Fruit fly (Drosophila melanogaster): ENCODE data around the gene Vha26.

Vha26 gene

dm6 chr3R:5601044-5601523, 9.5 kb downstream of the Vha26 start, which contains the start of the genes kra and SecS (continued):
- peak; percentile 66 for TF ChIP-seq maf-S (GFP tag; optimal IDR thresholded peaks at IDR 0.05)
- peak; percentile 86 for TF ChIP-seq CG14710 (tag; optimal IDR thresholded peaks at IDR 0.05)
- no peak for TF ChIP-seq en (GFP tag; optimal IDR thresholded peaks at IDR 0.05)
- no peak for TF ChIP-seq hb (GFP tag; IDR thresholded peaks at IDR 0.05; ENCODE audit: partially characterized antibody)
- TF ChIP-seq CG4707 (GFP tag; optimal IDR thresholded peaks at IDR 0.05) = no peak
- TF ChIP-seq Dad (GFP tag; optimal IDR thresholded peaks at IDR 0.05) = peak; percentile 53
- no peak for TF ChIP-seq Gsc (GFP tag; IDR thresholded peaks at IDR 0.05)
- TF ChIP-seq btn (GFP tag; optimal IDR thresholded peaks at IDR 0.05) = no peak
- TF ChIP-seq stwl (tag; optimal IDR thresholded peaks at IDR 0.05) = peak; percentile 86
- peak; percentile 30 for TF ChIP-seq D19A (tag; optimal IDR thresholded peaks at IDR 0.05)
- TF ChIP-seq HmgD (GFP tag; optimal IDR thresholded peaks at IDR 0.05) = no peak
- no peak for TF ChIP-seq CG7839 (tag; optimal IDR thresholded peaks at IDR 0.05)
- no peak for TF ChIP-seq CG15073 (GFP tag; optimal IDR thresholded peaks at IDR 0.05)
- peak; percentile 21 for TF ChIP-seq CG8388 (GFP tag; optimal IDR thresholded peaks at IDR 0.05)
- peak; percentile 79 for TF ChIP-seq CoRest (tag; optimal IDR thresholded peaks at IDR 0.05)
- TF ChIP-seq CG11560 (tag; IDR thresholded peaks at IDR 0.05) = no peak
- TF ChIP-seq CG17361 (GFP tag; IDR thresholded peaks at IDR 0.05) = no peak
- TF ChIP-seq hth (optimal IDR thresholded peaks at IDR 0.05) = no peak
- TF ChIP-seq CG7987 (GFP tag; optimal IDR thresholded peaks at IDR 0.05) = peak; percentile 57
- peak; percentile 69 for TF ChIP-seq CG2712 (tag; optimal IDR thresholded peaks at IDR 0.05)
- TF ChIP-seq CG14965 (GFP tag; optimal IDR thresholded peaks at IDR 0.05; ENCODE audit: borderline replicate concordance) = no peak
- peak; percentile 45 for TF ChIP-seq ems (GFP tag; optimal IDR thresholded peaks at IDR 0.05)
- TF ChIP-seq zfh2 (GFP tag; optimal IDR thresholded peaks at IDR 0.05) = peak; percentile 46
- TF ChIP-seq Six4 (GFP tag; optimal IDR thresholded peaks at IDR 0.05) = peak; percentile 30
- TF ChIP-seq fru (optimal IDR thresholded peaks at IDR 0.05) = no peak
- TF ChIP-seq CG17802 (tag; optimal IDR thresholded peaks at IDR 0.05) = no peak
- TF ChIP-seq klu (GFP tag; IDR thresholded peaks at IDR 0.05) = no peak
- TF ChIP-seq HLH54F (GFP tag; optimal IDR thresholded peaks at IDR 0.05) = peak; percentile 53
- no peak for TF ChIP-seq chm (GFP tag; IDR thresholded peaks at IDR 0.05)
- TF ChIP-seq Dp (GFP tag; optimal IDR thresholded peaks at IDR 0.05) = peak; percentile 58
- TF ChIP-seq ara (GFP tag; IDR thresholded peaks at IDR 0.05) = no peak
- TF ChIP-seq H15 (GFP tag; IDR thresholded peaks at IDR 0.05) = no peak
- no peak for TF ChIP-seq Adf1 (GFP tag; IDR thresholded peaks at IDR 0.05)
- TF ChIP-seq vnd (GFP tag; IDR thresholded peaks at IDR 0.05; ENCODE audit: partially characterized antibody) = no peak
- TF ChIP-seq kah (GFP tag; optimal IDR thresholded peaks at IDR 0.05) = no peak
- TF ChIP-seq pfk (GFP tag; optimal IDR thresholded peaks at IDR 0.05) = no peak
- no peak for TF ChIP-seq CG11093 (GFP tag; IDR thresholded peaks at IDR 0.05)
- peak; percentile 93 for TF ChIP-seq pzg (GFP tag; optimal IDR thresholded peaks at IDR 0.05)
- no peak for TF ChIP-seq gce (GFP tag; IDR thresholded peaks at IDR 0.05)
- no peak for TF ChIP-seq Tbp (GFP tag; optimal IDR thresholded peaks at IDR 0.05)
- TF ChIP-seq CG8089 (GFP tag; optimal IDR thresholded peaks at IDR 0.05) = no peak
- peak; percentile 79 for TF ChIP-seq Xbp1 (GFP tag; optimal IDR thresholded peaks at IDR 0.05)
- no peak for TF ChIP-seq CG2889 (GFP tag; IDR thresholded peaks at IDR 0.05)
- no peak for TF ChIP-seq dimm (GFP tag; IDR thresholded peaks at IDR 0.05)
- TF ChIP-seq prd (optimal IDR thresholded peaks at IDR 0.05) = no peak
- no peak for TF ChIP-seq prd (GFP tag; IDR thresholded peaks at IDR 0.05)
- TF ChIP-seq NC2α (GFP tag; optimal IDR thresholded peaks at IDR 0.05) = no peak
- no peak for TF ChIP-seq cad (GFP tag; optimal IDR thresholded peaks at IDR 0.05)
- TF ChIP-seq hkb (optimal IDR thresholded peaks at IDR 0.05) = peak; percentile 84
- TF ChIP-seq hkb (GFP tag; IDR thresholded peaks at IDR 0.05) = no peak
- TF ChIP-seq odd (GFP tag; optimal IDR thresholded peaks at IDR 0.05) = no peak
- no peak for TF ChIP-seq CG10431 (GFP tag; optimal IDR thresholded peaks at IDR 0.05)
- TF ChIP-seq CG13424 (tag; optimal IDR thresholded peaks at IDR 0.05) = peak; percentile 77
- TF ChIP-seq z (GFP tag; IDR thresholded peaks at IDR 0.05) = no peak

Data from whole organism, embryonic.